Worm (Caenorhabditis elegans) whole organism, late embryonic: ENCODE results near the gene C50D2.7.

Experiments used
- ahr-1 ChIP-seq: sonication (generic microtip); optimal IDR thresholded peaks from 2 replicates; lab custom pipeline; 2016; ENCODE audit warnings: missing genetic modification characterization, missing compliant biosample characterization
- ama-1 ChIP-seq: fragments of 150-350 bp; optimal IDR thresholded peaks from 2 replicates; lab custom pipeline; 2014
- fkh-10 ChIP-seq: fragments of 150-350 bp; optimal IDR thresholded peaks from 2 replicates; lab custom pipeline; 2014; ENCODE audit warnings: missing biosample characterization, missing genetic modification reagents, missing genetic modification characterization
- mec-3 ChIP-seq: sonication (generic microtip); optimal IDR thresholded peaks from 2 replicates; lab custom pipeline; 2016; ENCODE audit warnings: borderline replicate concordance, missing genetic modification characterization, missing compliant biosample characterization
- pat-9 ChIP-seq: fragments of 200-800 bp; sonication (Bioruptor generic); optimal IDR thresholded peaks from 2 replicates; lab custom pipeline; 2018; ENCODE audit warnings: mild to moderate bottlenecking, missing genetic modification characterization, moderate library complexity, missing compliant biosample characterization
- pax-1 ChIP-seq: fragments of 150-350 bp; optimal IDR thresholded peaks from 2 replicates; lab custom pipeline; 2014; ENCODE audit warnings: missing biosample characterization, missing genetic modification characterization

DNA sequence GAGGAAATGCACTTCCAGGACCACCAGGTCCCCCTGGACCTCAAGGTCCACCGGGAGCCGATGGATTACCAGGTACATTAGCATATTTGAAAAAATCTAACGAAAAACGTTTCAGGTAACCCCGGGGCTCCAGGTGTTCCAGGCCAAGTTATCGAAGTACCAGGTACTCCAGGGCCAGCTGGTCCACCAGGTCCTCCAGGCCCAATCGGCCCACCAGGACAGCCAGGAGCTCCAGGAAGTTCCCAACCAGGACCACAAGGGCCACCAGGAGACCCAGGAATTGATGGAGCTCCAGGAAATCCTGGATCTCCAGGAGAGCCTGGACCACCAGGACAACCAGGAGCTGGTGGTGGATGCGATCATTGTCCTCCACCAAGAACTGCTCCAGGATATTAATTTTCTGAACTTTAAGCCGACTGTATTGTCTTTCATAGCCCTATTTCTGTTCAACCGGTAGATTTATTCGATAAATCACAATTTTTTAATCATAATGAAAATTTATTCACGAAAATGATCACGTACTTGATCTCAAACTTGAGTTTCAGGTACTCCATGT is 10.3 kb upstream of the C50D2.7 start:
- TF ChIP-seq ama-1 (lab: Kevin White, UChicago) (no peak), ahr-1 (no peak), pat-9 (no peak), fkh-10 (no peak), mec-3 (tag; lab: Kevin White, UChicago) (no peak), pax-1 (tag; lab: Kevin White, UChicago) (no peak)
